Fruit fly (Drosophila melanogaster) whole organism, embryonic: ENCODE results near the gene CG14020.

Source experiments
- CG10267 ChIP-seq: fragments of 200-800 bp; sonication (Bioruptor generic); optimal IDR thresholded peaks from 2 replicates; lab custom pipeline; 2018; ENCODE audit warnings: missing biosample characterization, mild to moderate bottlenecking, missing genetic modification characterization, moderate library complexity
- CG11456 ChIP-seq: fragments of 200-800 bp; sonication (Bioruptor generic); IDR thresholded peaks from 3 replicates; pipeline ENCODE4 v1.3.6; 2022; ENCODE audit warnings: missing biosample characterization, missing genetic modification characterization
- CG12299 ChIP-seq: fragments of 200-800 bp; sonication (Bioruptor generic); optimal IDR thresholded peaks from 2 replicates; lab custom pipeline; 2018; ENCODE audit warnings: missing biosample characterization, mild to moderate bottlenecking, missing genetic modification characterization
- CG12744 ChIP-seq: fragments of 200-800 bp; sonication (Bioruptor generic); optimal IDR thresholded peaks from 2 replicates; lab custom pipeline; 2016; ENCODE audit warnings: missing biosample characterization, missing genetic modification characterization
- CG14014 ChIP-seq: fragments of 200-800 bp; sonication (Bioruptor generic); IDR thresholded peaks from 2 replicates; pipeline ENCODE4 v1.3.6; 2022; ENCODE audit warnings: missing biosample characterization, missing genetic modification characterization
- CG2199 ChIP-seq: fragments of 200-800 bp; sonication (Bioruptor generic); IDR thresholded peaks from 3 replicates; pipeline ENCODE4 v1.3.6; 2022; ENCODE audit warnings: missing biosample characterization, missing genetic modification characterization
- CG32772 ChIP-seq: fragments of 200-800 bp; sonication (Bioruptor generic); IDR thresholded peaks from 2 replicates; pipeline ENCODE4 v1.3.6; 2022; ENCODE audit warnings: missing biosample characterization, missing genetic modification characterization
- CG42726 ChIP-seq: fragments of 200-800 bp; sonication (Bioruptor generic); IDR thresholded peaks from 2 replicates; pipeline ENCODE4 v1.3.6; 2022; ENCODE audit warnings: missing biosample characterization, missing genetic modification characterization; ENCODE audit not compliant: partially characterized antibody
- CG4360 ChIP-seq: fragments of 200-800 bp; sonication (Bioruptor generic); IDR thresholded peaks from 2 replicates; pipeline ENCODE4 v1.3.6; 2022; ENCODE audit warnings: missing biosample characterization, missing genetic modification characterization
- CG4820 ChIP-seq: fragments of 200-800 bp; sonication (Bioruptor generic); optimal IDR thresholded peaks from 3 replicates; lab custom pipeline; 2016; ENCODE audit warnings: missing biosample characterization, missing genetic modification characterization
- CG7745 ChIP-seq: fragments of 200-800 bp; sonication (Bioruptor generic); optimal IDR thresholded peaks from 2 replicates; lab custom pipeline; 2018; ENCODE audit warnings: missing biosample characterization, mild to moderate bottlenecking, missing genetic modification characterization, moderate library complexity
- D19B ChIP-seq: fragments of 200-800 bp; sonication (Bioruptor generic); optimal IDR thresholded peaks from 2 replicates; lab custom pipeline; 2017; ENCODE audit warnings: missing biosample characterization, mild to moderate bottlenecking, missing genetic modification characterization
- Dll ChIP-seq: fragments of 200-800 bp; sonication (Bioruptor generic); IDR thresholded peaks from 4 replicates; pipeline ENCODE4 v1.3.6; 2022; ENCODE audit warnings: missing biosample characterization, missing genetic modification characterization; ENCODE audit not compliant: partially characterized antibody
- Drgx ChIP-seq: fragments of 200-800 bp; sonication (Bioruptor generic); IDR thresholded peaks from 2 replicates; pipeline ENCODE4 v1.3.6; 2022; ENCODE audit warnings: missing biosample characterization, missing genetic modification characterization
- Ets65A ChIP-seq: fragments of 200-800 bp; sonication (Bioruptor generic); peaks from one replicate; lab custom pipeline; 2016; ENCODE audit warnings: missing biosample characterization, missing genetic modification characterization
- Gsc ChIP-seq: fragments of 200-800 bp; sonication (Bioruptor generic); IDR thresholded peaks from 2 replicates; pipeline ENCODE4 v1.3.6; 2022; ENCODE audit warnings: missing biosample characterization, missing genetic modification characterization
- H2.0 ChIP-seq: fragments of 200-800 bp; sonication (Bioruptor generic); IDR thresholded peaks from 2 replicates; pipeline ENCODE4 v1.3.6; 2022; ENCODE audit warnings: missing biosample characterization, missing genetic modification characterization
- Kr ChIP-seq: fragments of 200-800 bp; sonication (Bioruptor generic); optimal IDR thresholded peaks from 2 replicates; lab custom pipeline; 2017; ENCODE audit warnings: missing biosample characterization, mild to moderate bottlenecking, missing genetic modification characterization
- Meics ChIP-seq: fragments of 200-800 bp; sonication (Bioruptor generic); optimal IDR thresholded peaks from 2 replicates; lab custom pipeline; 2017; ENCODE audit warnings: missing biosample characterization, mild to moderate bottlenecking, missing genetic modification characterization
- Nf-YC ChIP-seq: fragments of 200-800 bp; optimal IDR thresholded peaks from 3 replicates; lab custom pipeline; 2019; ENCODE audit warnings: missing biosample characterization, mild to moderate bottlenecking, missing genetic modification characterization, moderate library complexity
- Ptx1 ChIP-seq: fragments of 200-800 bp; sonication (Bioruptor generic); IDR thresholded peaks from 2 replicates; pipeline ENCODE4 v1.3.6; 2022; ENCODE audit warnings: missing biosample characterization, missing genetic modification characterization
- Scr ChIP-seq: fragments of 200-800 bp; sonication (Bioruptor generic); IDR thresholded peaks from 2 replicates; pipeline ENCODE4 v1.3.6; 2022; ENCODE audit warnings: missing biosample characterization, missing genetic modification characterization; ENCODE audit not compliant: partially characterized antibody
- Spps ChIP-seq: fragments of 200-800 bp; sonication (Bioruptor generic); optimal IDR thresholded peaks from 2 replicates; lab custom pipeline; 2018; ENCODE audit warnings: missing biosample characterization, mild to moderate bottlenecking, missing genetic modification characterization
- aop ChIP-seq: fragments of 200-800 bp; sonication (Bioruptor generic); IDR thresholded peaks from 2 replicates; pipeline ENCODE4 v1.3.6; 2022; ENCODE audit warnings: missing biosample characterization, missing genetic modification characterization
- ato ChIP-seq: fragments of 200-800 bp; sonication (Bioruptor generic); IDR thresholded peaks from 2 replicates; pipeline ENCODE4 v1.3.6; 2022; ENCODE audit warnings: missing biosample characterization, missing genetic modification characterization; ENCODE audit not compliant: partially characterized antibody
- az2 ChIP-seq: fragments of 200-800 bp; sonication (Bioruptor generic); optimal IDR thresholded peaks from 3 replicates; lab custom pipeline; 2016; ENCODE audit warnings: missing biosample characterization, missing genetic modification characterization
- crol ChIP-seq: fragments of 200-800 bp; sonication (Bioruptor generic); IDR thresholded peaks from 2 replicates; pipeline ENCODE4 v1.3.6; 2022; ENCODE audit warnings: missing biosample characterization, missing genetic modification characterization
- ems ChIP-seq: fragments of 200-800 bp; sonication (Bioruptor generic); optimal IDR thresholded peaks from 3 replicates; lab custom pipeline; 2016; ENCODE audit warnings: missing biosample characterization, missing genetic modification characterization
- fru ChIP-seq: fragments of >200 bp; optimal IDR thresholded peaks from 2 replicates; lab custom pipeline; 2017
- gfzf ChIP-seq: fragments of 200-800 bp; sonication (Bioruptor generic); optimal IDR thresholded peaks from 2 replicates; lab custom pipeline; 2016; ENCODE audit warnings: missing biosample characterization, mild to moderate bottlenecking, missing genetic modification characterization, moderate library complexity
- gsb-n ChIP-seq: fragments of 200-800 bp; sonication (Bioruptor generic); optimal IDR thresholded peaks from 3 replicates; lab custom pipeline; 2018; ENCODE audit warnings: missing biosample characterization, mild to moderate bottlenecking, missing genetic modification characterization
- lola ChIP-seq, 3 experiments: fragments of >200 bp in 2 of 3; fragments of 200-800 bp in 1 of 3; sonication (Bioruptor generic) in 1 of 3; optimal IDR thresholded peaks; 2 replicates each; lab custom pipeline; 2017 to 2019; ENCODE audit warnings: missing biosample characterization in 3 of 3, missing genetic modification characterization in 3 of 3, mild to moderate bottlenecking in 1 of 3, moderate library complexity in 1 of 3
- maf-S ChIP-seq: fragments of 200-800 bp; sonication (Bioruptor generic); optimal IDR thresholded peaks from 2 replicates; lab custom pipeline; 2016; ENCODE audit warnings: missing biosample characterization, missing genetic modification characterization
- nerfin-1 ChIP-seq: fragments of 200-800 bp; sonication (Bioruptor generic); optimal IDR thresholded peaks from 3 replicates; lab custom pipeline; 2019; ENCODE audit warnings: missing biosample characterization, mild to moderate bottlenecking, missing genetic modification characterization, moderate library complexity
- oc ChIP-seq: fragments of 200-800 bp; sonication (Bioruptor generic); optimal IDR thresholded peaks from 2 replicates; lab custom pipeline; 2018; ENCODE audit warnings: missing biosample characterization, mild to moderate bottlenecking, missing genetic modification characterization, moderate library complexity
- pan ChIP-seq, 4 experiments: fragments of >200 bp in 3 of 4; fragments of 200-800 bp in 1 of 4; sonication (Bioruptor generic) in 1 of 4; optimal IDR thresholded peaks in 3 of 4; IDR thresholded peaks in 1 of 4; 2 replicates each; pipeline versions ENCODE4 v1.3.6 to Lab custom; 2017 to 2022; ENCODE audit warnings: missing biosample characterization in 2 of 4, missing genetic modification characterization in 2 of 4, mixed read lengths in 1 of 4
- pita ChIP-seq: fragments of 200-800 bp; sonication (Bioruptor generic); optimal IDR thresholded peaks from 2 replicates; lab custom pipeline; 2017; ENCODE audit warnings: missing biosample characterization, mild to moderate bottlenecking, missing genetic modification characterization
- pros ChIP-seq: fragments of 200-800 bp; sonication (Bioruptor generic); optimal IDR thresholded peaks from 3 replicates; lab custom pipeline; 2019; ENCODE audit warnings: missing biosample characterization, mild to moderate bottlenecking, missing genetic modification characterization, moderate library complexity
- seq ChIP-seq: fragments of 200-800 bp; sonication (Bioruptor generic); IDR thresholded peaks from 2 replicates; pipeline ENCODE4 v1.3.6; 2022; ENCODE audit warnings: missing biosample characterization, missing genetic modification characterization
- sisA ChIP-seq: fragments of 200-800 bp; sonication (Bioruptor generic); IDR thresholded peaks from 2 replicates; pipeline ENCODE4 v1.3.6; 2022; ENCODE audit warnings: missing biosample characterization, missing genetic modification characterization
- sqz ChIP-seq: fragments of 200-800 bp; sonication (Bioruptor generic); optimal IDR thresholded peaks from 3 replicates; lab custom pipeline; 2018; ENCODE audit warnings: missing biosample characterization, mild to moderate bottlenecking, missing genetic modification characterization
- ssp ChIP-seq: fragments of 200-800 bp; sonication (Bioruptor generic); IDR thresholded peaks from 2 replicates; pipeline ENCODE4 v1.3.6; 2022; ENCODE audit warnings: missing biosample characterization, missing genetic modification characterization
- trem ChIP-seq: fragments of 200-800 bp; optimal IDR thresholded peaks from 3 replicates; lab custom pipeline; 2019; ENCODE audit warnings: missing biosample characterization, mild to moderate bottlenecking, missing genetic modification characterization, moderate library complexity
- trh ChIP-seq: fragments of 200-800 bp; sonication (Bioruptor generic); optimal IDR thresholded peaks from 2 replicates; lab custom pipeline; 2016; ENCODE audit warnings: missing biosample characterization, missing genetic modification characterization
- yki ChIP-seq: fragments of >200 bp; optimal IDR thresholded peaks from 3 replicates; lab custom pipeline; 2018
- z ChIP-seq: fragments of 200-800 bp; sonication (Bioruptor generic); IDR thresholded peaks from 3 replicates; pipeline ENCODE4 v1.3.6; 2022; ENCODE audit warnings: missing biosample characterization, missing genetic modification characterization
- zfh1 ChIP-seq: fragments of 200-800 bp; sonication (Bioruptor generic); IDR thresholded peaks from 3 replicates; pipeline ENCODE4 v1.3.6; 2022; ENCODE audit warnings: missing biosample characterization, missing genetic modification characterization

The CG14020 gene

dm6 chr2L:5483093-5483492 lies 34.4 kb upstream of the CG14020 start:
- peak; percentile 48 for TF ChIP-seq Drgx (GFP tag; lab: Robert Waterston, UW)
- TF ChIP-seq CG42726 (GFP tag; lab: Robert Waterston, UW) = 0 out of 2 replicates have a peak, but pooled peaks have one; percentile 16
- TF ChIP-seq z (GFP tag; lab: Robert Waterston, UW) = 0 out of 3 replicates have a peak, but pooled peaks have one; percentile 24
- TF ChIP-seq zfh1 = 0 out of 3 replicates have a peak, but pooled peaks have one; percentile 34
- TF ChIP-seq gfzf (GFP tag; lab: Kevin White, UChicago) = no peak

- TF ChIP-seq gsb-n (tag; lab: Kevin White, UChicago) = peak; percentile 96
- peak; percentile 74 for TF ChIP-seq nerfin-1 (tag; lab: Kevin White, UChicago)
- TF ChIP-seq seq = peak; percentile 56
- TF ChIP-seq pros (GFP tag; lab: Kevin White, UChicago) = peak; percentile 88
- no peak for TF ChIP-seq CG12299 (tag; lab: Kevin White, UChicago)
- no peak for TF ChIP-seq yki (lab: Kevin White, UChicago)
- no peak for TF ChIP-seq aop (GFP tag; lab: Robert Waterston, UW)
- TF ChIP-seq Kr = peak; percentile 31
- peak; percentile 87 for TF ChIP-seq CG4360 (GFP tag; lab: Robert Waterston, UW)
- TF ChIP-seq Ets65A = peak; percentile 34
- peak; percentile 19 for TF ChIP-seq CG7745 (tag; lab: Kevin White, UChicago)
- no peak for TF ChIP-seq CG14014 (GFP tag; lab: Robert Waterston, UW)
- TF ChIP-seq oc (tag; lab: Kevin White, UChicago) = peak; percentile 32
- peak; percentile 16 for TF ChIP-seq Nf-YC (tag; lab: Kevin White, UChicago)
- TF ChIP-seq, all 482 proteins: peak for 10
These were observed 28.4 kb upstream of the CG14020 start for dm6 chr2L:5489084-5489617.

dm6 chr2L:5489757-5490359 lies 27.7 kb upstream of the CG14020 start:
- TF ChIP-seq Ptx1 = 0 out of 2 replicates have a peak, but pooled peaks have one; percentile 24
- 0 out of 2 replicates have a peak, but pooled peaks have one; percentile 26 for TF ChIP-seq Gsc (GFP tag; lab: Robert Waterston, UW)
- TF ChIP-seq pita (GFP tag; lab: Kevin White, UChicago) = no peak
- TF ChIP-seq sqz = peak; percentile 60
- TF ChIP-seq Spps = no peak
- no peak for TF ChIP-seq CG4820 (GFP tag; lab: Kevin White, UChicago)
- TF ChIP-seq az2 (GFP tag; lab: Kevin White, UChicago) = no peak
- TF ChIP-seq CG32772 = peak; percentile 78
- no peak for TF ChIP-seq CG10267 (tag; lab: Kevin White, UChicago)
- TF ChIP-seq fru (lab: Kevin White, UChicago) = no peak
- no peak for TF ChIP-seq maf-S (GFP tag; lab: Kevin White, UChicago)
- TF ChIP-seq trh (GFP tag; lab: Kevin White, UChicago) = no peak
- TF ChIP-seq CG12744 = no peak
- no peak for TF ChIP-seq Scr
- TF ChIP-seq D19B = peak; percentile 54
- TF ChIP-seq ato (GFP tag; lab: Robert Waterston, UW) = no peak
- TF ChIP-seq ems (GFP tag; lab: Kevin White, UChicago) = no peak
- no peak for TF ChIP-seq Dll (GFP tag; lab: Robert Waterston, UW)
- TF ChIP-seq aop (GFP tag; lab: Robert Waterston, UW) = no peak
- peak; percentile 73; the same call in 2 of the 3 replicates for TF ChIP-seq CG2199 (GFP tag; lab: Robert Waterston, UW)
- no peak for TF ChIP-seq CG11456 (GFP tag; lab: Robert Waterston, UW)
- TF ChIP-seq sisA (GFP tag; lab: Robert Waterston, UW) = no peak
- TF ChIP-seq lola (GFP tag; optimal IDR thresholded peaks at IDR 0.05; lab: Kevin White, UChicago) = no peak
- TF ChIP-seq Meics (GFP tag; lab: Kevin White, UChicago) = no peak
- TF ChIP-seq H2.0 (GFP tag; lab: Robert Waterston, UW) = no peak
- no peak for TF ChIP-seq ssp (GFP tag; lab: Robert Waterston, UW)
- TF ChIP-seq crol (GFP tag; lab: Robert Waterston, UW) = no peak
- peak; percentile 69 for TF ChIP-seq CG4360 (GFP tag; lab: Robert Waterston, UW)
- TF ChIP-seq pan (optimal IDR thresholded peaks at IDR 0.05; lab: Kevin White, UChicago) = no peak
- peak in 1 of 2 experiments; percentile 46 for TF ChIP-seq pan (GFP tag; optimal IDR thresholded peaks at IDR 0.05 in 1 of 2, IDR thresholded peaks at IDR 0.05 in 1 of 2)
- TF ChIP-seq trem (tag; lab: Kevin White, UChicago) = no peak
